Worm (Caenorhabditis elegans): ENCODE measurements around the gene Y51H7C.10.

DNA sequence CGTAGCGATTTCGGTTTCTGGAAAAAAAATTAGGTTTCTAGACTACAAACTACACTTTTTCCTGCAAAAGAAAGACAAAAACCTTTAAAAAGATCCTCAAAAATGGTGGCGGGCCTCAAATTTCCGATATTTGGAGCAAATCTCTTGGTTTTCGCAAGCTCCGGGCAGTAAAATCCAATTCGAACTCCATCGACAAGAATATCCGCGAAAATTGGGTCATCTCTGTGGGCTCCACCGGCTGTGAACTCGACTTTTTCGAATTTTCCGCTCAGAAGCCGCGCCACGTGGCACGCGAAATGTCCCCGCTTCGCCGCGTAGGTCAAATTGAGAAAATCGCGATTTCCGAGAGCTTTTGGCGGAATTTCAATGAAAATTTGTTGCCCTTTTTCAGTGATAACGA is 13.2 kb upstream of the Y51H7C.10 start:
- no peak for TF ChIP-seq gmeb-2 (tag; optimal IDR thresholded peaks at IDR 0.05)
- no peak for TF ChIP-seq fkh-10 (GFP tag; optimal IDR thresholded peaks at IDR 0.05)
- TF ChIP-seq ceh-2 (tag; optimal IDR thresholded peaks at IDR 0.05), result no peak
- TF ChIP-seq unc-55 (GFP tag; optimal IDR thresholded peaks at IDR 0.05), result no peak

Measured in whole organism, late embryonic.